Worm (Caenorhabditis elegans) whole organism, L2 larva: ENCODE results near the gene fmo-5.

ENCODE experiments used
- C34F6.9 ChIP-seq: fragments of 150-350 bp; optimal IDR thresholded peaks from 2 replicates; lab custom pipeline; 2014; ENCODE audit warnings: missing biosample characterization, missing genetic modification characterization
- F13H6.1 ChIP-seq: sonication (generic microtip); optimal IDR thresholded peaks from 2 replicates; lab custom pipeline; 2016; ENCODE audit warnings: missing genetic modification characterization, missing compliant biosample characterization
- Y55F3AM.14 ChIP-seq: fragments of 200-800 bp; sonication (Bioruptor generic); optimal IDR thresholded peaks from 2 replicates; lab custom pipeline; 2018; ENCODE audit warnings: mild to moderate bottlenecking, missing genetic modification characterization, missing compliant biosample characterization
- ZK546.5 ChIP-seq: sonication (generic microtip); optimal IDR thresholded peaks from 2 replicates; lab custom pipeline; 2017; ENCODE audit warnings: missing biosample characterization, missing genetic modification characterization
- alr-1 ChIP-seq: fragments of 150-350 bp; optimal IDR thresholded peaks from 2 replicates; lab custom pipeline; 2014; ENCODE audit warnings: missing biosample characterization, missing genetic modification characterization
- aly-2 ChIP-seq: fragments of 150-350 bp; optimal IDR thresholded peaks from 2 replicates; lab custom pipeline; 2014; ENCODE audit warnings: missing biosample characterization, missing genetic modification characterization
- ama-1 ChIP-seq: fragments of 150-350 bp; optimal IDR thresholded peaks from 2 replicates; lab custom pipeline; 2018; ENCODE audit warnings: inconsistent platforms
- ceh-16 ChIP-seq: fragments of 150-350 bp; optimal IDR thresholded peaks from 2 replicates; lab custom pipeline; 2014; ENCODE audit warnings: missing biosample characterization, missing genetic modification characterization
- ceh-82 ChIP-seq: fragments of 150-350 bp; optimal IDR thresholded peaks from 2 replicates; lab custom pipeline; 2014; ENCODE audit warnings: missing biosample characterization, missing genetic modification characterization
- crh-2 ChIP-seq: sonication (generic microtip); optimal IDR thresholded peaks from 2 replicates; lab custom pipeline; 2017; ENCODE audit warnings: missing biosample characterization, missing genetic modification characterization
- fos-1 ChIP-seq: fragments of 150-350 bp; optimal IDR thresholded peaks from 2 replicates; lab custom pipeline; 2014; ENCODE audit warnings: missing biosample characterization, missing genetic modification characterization
- gmeb-1 ChIP-seq: fragments of 150-350 bp; optimal IDR thresholded peaks from 2 replicates; lab custom pipeline; 2014; ENCODE audit warnings: missing biosample characterization, missing genetic modification characterization
- lin-11 ChIP-seq: fragments of 150-350 bp; sonication (generic microtip); optimal IDR thresholded peaks from 2 replicates; lab custom pipeline; 2014; ENCODE audit warnings: missing biosample characterization, missing genetic modification characterization, inconsistent platforms, mixed read lengths
- lin-13 ChIP-seq: fragments of 150-350 bp; optimal IDR thresholded peaks from 2 replicates; lab custom pipeline; 2014; ENCODE audit warnings: missing biosample characterization, missing genetic modification reagents, missing genetic modification characterization
- lin-39 ChIP-seq: fragments of 150-350 bp; optimal IDR thresholded peaks from 2 replicates; lab custom pipeline; 2014; ENCODE audit warnings: missing biosample characterization, missing genetic modification reagents, missing genetic modification characterization
- mab-5 ChIP-seq: fragments of 150-350 bp; optimal IDR thresholded peaks from 2 replicates; lab custom pipeline; 2014; ENCODE audit warnings: missing biosample characterization, missing genetic modification characterization
- mbf-1 ChIP-seq: sonication (generic microtip); optimal IDR thresholded peaks from 2 replicates; lab custom pipeline; 2017; ENCODE audit warnings: missing biosample characterization, missing genetic modification characterization
- nhr-10 ChIP-seq: sonication (generic microtip); optimal IDR thresholded peaks from 2 replicates; lab custom pipeline; 2017; ENCODE audit warnings: missing biosample characterization, missing genetic modification characterization
- nhr-11 ChIP-seq: fragments of 150-350 bp; optimal IDR thresholded peaks from 2 replicates; lab custom pipeline; 2014; ENCODE audit warnings: missing biosample characterization, missing genetic modification characterization
- nhr-12 ChIP-seq: fragments of 150-350 bp; optimal IDR thresholded peaks from 2 replicates; lab custom pipeline; 2014; ENCODE audit warnings: missing biosample characterization, missing genetic modification characterization
- nhr-129 ChIP-seq: fragments of 150-350 bp; optimal IDR thresholded peaks from 2 replicates; lab custom pipeline; 2014; ENCODE audit warnings: missing biosample characterization, missing genetic modification characterization
- nhr-21 ChIP-seq: fragments of 150-350 bp; optimal IDR thresholded peaks from 2 replicates; lab custom pipeline; 2014; ENCODE audit warnings: missing biosample characterization, missing genetic modification characterization
- nhr-23 ChIP-seq: fragments of 150-350 bp; optimal IDR thresholded peaks from 2 replicates; lab custom pipeline; 2014; ENCODE audit warnings: missing biosample characterization, missing genetic modification reagents, missing genetic modification characterization
- nhr-25 ChIP-seq: fragments of 150-350 bp; sonication (generic microtip); optimal IDR thresholded peaks from 3 replicates; lab custom pipeline; 2014; ENCODE audit warnings: missing biosample characterization, missing genetic modification characterization
- nhr-6 ChIP-seq: fragments of 150-350 bp; optimal IDR thresholded peaks from 2 replicates; lab custom pipeline; 2014; ENCODE audit warnings: missing biosample characterization, missing genetic modification characterization
- nhr-77 ChIP-seq: fragments of 150-350 bp; optimal IDR thresholded peaks from 2 replicates; lab custom pipeline; 2014; ENCODE audit warnings: missing biosample characterization, missing genetic modification characterization
- peb-1 ChIP-seq: fragments of 150-350 bp; optimal IDR thresholded peaks from 2 replicates; lab custom pipeline; 2014; ENCODE audit warnings: missing biosample characterization, missing genetic modification characterization
- sem-4 ChIP-seq: fragments of 150-350 bp; optimal IDR thresholded peaks from 2 replicates; lab custom pipeline; 2014; ENCODE audit warnings: missing biosample characterization, missing genetic modification reagents, missing genetic modification characterization
- skn-1 ChIP-seq: sonication (generic microtip); optimal IDR thresholded peaks from 2 replicates; lab custom pipeline; 2017; ENCODE audit warnings: missing biosample characterization, missing genetic modification characterization
- snpc-4 ChIP-seq: fragments of 150-350 bp; optimal IDR thresholded peaks from 2 replicates; lab custom pipeline; 2014; ENCODE audit warnings: missing biosample characterization, missing genetic modification characterization
- unc-55 ChIP-seq: fragments of 150-350 bp; sonication (generic microtip); optimal IDR thresholded peaks from 3 replicates; lab custom pipeline; 2014; ENCODE audit warnings: missing biosample characterization, missing genetic modification reagents, missing genetic modification characterization
- zag-1 ChIP-seq: fragments of 150-350 bp; optimal IDR thresholded peaks from 2 replicates; lab custom pipeline; 2014; ENCODE audit warnings: missing biosample characterization, missing genetic modification characterization
- ztf-1 ChIP-seq: fragments of 200-800 bp; sonication (Bioruptor generic); conservative IDR thresholded peaks from 2 replicates; pipeline ENCODE4 v1.3.6; 2022; ENCODE audit warnings: missing genetic modification characterization, missing compliant biosample characterization
- ztf-11 ChIP-seq: sonication (generic microtip); optimal IDR thresholded peaks from 2 replicates; lab custom pipeline; 2017; ENCODE audit warnings: missing biosample characterization, missing genetic modification characterization

fmo-5 gene

ce11 chrV:942556-942955 is 39.1 kb upstream of the fmo-5 start:
- TF ChIP-seq ama-1 (lab: Kevin White, UChicago) (no peak), ztf-11 (tag; lab: Kevin White, UChicago) (no peak)

- TF ChIP-seq lin-39, result no peak
- TF ChIP-seq alr-1, result no peak
- TF ChIP-seq nhr-23 (tag; lab: Kevin White, UChicago), result no peak
- no peak for TF ChIP-seq zag-1 (tag; lab: Kevin White, UChicago)
- no peak for TF ChIP-seq nhr-129 (tag; lab: Kevin White, UChicago)
- no peak for TF ChIP-seq nhr-77 (tag; lab: Kevin White, UChicago)
- TF ChIP-seq lin-11, result no peak
- no peak for TF ChIP-seq crh-2
- TF ChIP-seq, all 48 proteins: peak for 0
These were observed 35.9 kb upstream of the fmo-5 start for ce11 chrV:939341-939740.

ce11 chrV:917488-917887 is 14.0 kb upstream of the fmo-5 start, which contains the start of gene H24K24.2:
H24K24.2 (plus strand) TSS chrV:917788.
- TF ChIP-seq fos-1 (tag; lab: Kevin White, UChicago) (no peak), lin-39 (no peak), zag-1 (tag; lab: Kevin White, UChicago) (no peak), nhr-129 (tag; lab: Kevin White, UChicago) (no peak), C34F6.9 (tag; lab: Kevin White, UChicago) (no peak), alr-1 (no peak), Y55F3AM.14 (GFP tag; lab: Kevin White, UChicago) (no peak), nhr-11 (no peak), peb-1 (tag; lab: Kevin White, UChicago) (no peak), ztf-1 (GFP tag; lab: Robert Waterston, UW) (no peak), snpc-4 (no peak), skn-1 (tag; lab: Kevin White, UChicago) (no peak), nhr-6 (tag; lab: Kevin White, UChicago) (no peak), lin-11 (no peak), nhr-10 (tag; lab: Kevin White, UChicago) (no peak)

- no peak for TF ChIP-seq snpc-4
- no peak for TF ChIP-seq ZK546.5
- no peak for TF ChIP-seq nhr-129 (tag; lab: Kevin White, UChicago)
- TF ChIP-seq mbf-1 (tag; lab: Kevin White, UChicago), result no peak
- no peak for TF ChIP-seq nhr-23 (tag; lab: Kevin White, UChicago)
- no peak for TF ChIP-seq nhr-12 (tag; lab: Kevin White, UChicago)
- TF ChIP-seq nhr-25 (tag; lab: Kevin White, UChicago), result no peak
- TF ChIP-seq sem-4 (tag; lab: Kevin White, UChicago), result no peak
- TF ChIP-seq nhr-6 (tag; lab: Kevin White, UChicago), result no peak
- TF ChIP-seq gmeb-1 (tag; lab: Kevin White, UChicago), result no peak
- TF ChIP-seq nhr-21 (tag; lab: Kevin White, UChicago), result no peak
- no peak for TF ChIP-seq lin-13 (GFP tag; lab: Kevin White, UChicago)
- TF ChIP-seq F13H6.1 (tag; lab: Kevin White, UChicago), result no peak
- no peak for TF ChIP-seq ceh-16 (tag; lab: Kevin White, UChicago)
- no peak for TF ChIP-seq ceh-82 (tag; lab: Kevin White, UChicago)
- no peak for TF ChIP-seq crh-2
- TF ChIP-seq aly-2 (tag; lab: Kevin White, UChicago), result no peak
- TF ChIP-seq unc-55 (GFP tag; lab: Kevin White, UChicago), result no peak
- no peak for TF ChIP-seq zag-1 (tag; lab: Kevin White, UChicago)
These were observed 12.3 kb upstream of the fmo-5 start for ce11 chrV:915716-916115.

- TF ChIP-seq snpc-4, result no peak
- no peak for TF ChIP-seq skn-1 (tag; lab: Kevin White, UChicago)
- TF ChIP-seq ztf-1 (GFP tag; lab: Robert Waterston, UW), result no peak
These were observed 8.0 kb upstream of the fmo-5 start, which contains the start of gene adh-5 for ce11 chrV:911474-911873. adh-5 (plus strand) TSS chrV:911774.

- no peak for TF ChIP-seq mab-5 (tag; lab: Kevin White, UChicago)
- peak; percentile 46 for TF ChIP-seq crh-2
- TF ChIP-seq fos-1 (tag; lab: Kevin White, UChicago), result peak; percentile 65
- peak; percentile 2 for TF ChIP-seq gmeb-1 (tag; lab: Kevin White, UChicago)
- no peak for TF ChIP-seq lin-39
- TF ChIP-seq, all 48 proteins: peak for 3
These were observed 7.1 kb upstream of the fmo-5 start for ce11 chrV:910588-910987.
